Worm (Caenorhabditis elegans) whole organism, young adult: Measurements from ENCODE around the gene dlc-1.

Experiments
- B0035.1 ChIP-seq: sonication (generic microtip); optimal IDR thresholded peaks from 2 replicates; lab custom pipeline; 2016; ENCODE audit warnings: missing genetic modification characterization, mild to moderate bottlenecking, missing compliant biosample characterization, missing genotype, missing genetic modification reagents
- B0336.3 ChIP-seq: fragments of 200-800 bp; sonication (Bioruptor generic); IDR thresholded peaks from 2 replicates; pipeline ENCODE4 v1.3.6; 2022; ENCODE audit warnings: missing genetic modification characterization, missing compliant biosample characterization
- C06A6.2 ChIP-seq: fragments of 200-800 bp; sonication (Bioruptor generic); conservative IDR thresholded peaks from 2 replicates; pipeline ENCODE4 v1.3.6; 2022; ENCODE audit warnings: missing genetic modification characterization, missing compliant biosample characterization
- D2030.7 ChIP-seq: fragments of 200-800 bp; sonication (Bioruptor generic); IDR thresholded peaks from 2 replicates; pipeline ENCODE4 v1.3.6; 2022; ENCODE audit warnings: missing genetic modification reagents, missing genetic modification characterization, missing compliant biosample characterization
- F23B12.7 ChIP-seq: sonication (generic microtip); optimal IDR thresholded peaks from 2 replicates; lab custom pipeline; 2017; ENCODE audit warnings: missing genetic modification characterization, mild to moderate bottlenecking, missing compliant biosample characterization, antibody characterized with exemption, moderate library complexity; ENCODE audit not compliant: insufficient read depth
- F33H1.4 ChIP-seq: fragments of 200-800 bp; sonication (Bioruptor generic); IDR thresholded peaks from 2 replicates; pipeline ENCODE4 v1.3.6; 2022; ENCODE audit warnings: missing genetic modification reagents, missing genetic modification characterization, missing compliant biosample characterization
- F57A8.1 ChIP-seq: fragments of 200-800 bp; sonication (Bioruptor generic); optimal IDR thresholded peaks from 2 replicates; lab custom pipeline; 2018; ENCODE audit warnings: mild to moderate bottlenecking, missing genetic modification characterization, moderate library complexity, missing compliant biosample characterization
- Y53F4B.3 ChIP-seq: fragments of 200-800 bp; sonication (Bioruptor generic); IDR thresholded peaks from 2 replicates; pipeline ENCODE4 v1.3.6; 2022; ENCODE audit warnings: missing genetic modification reagents, missing genetic modification characterization, missing compliant biosample characterization
- Y53G8AR.9 ChIP-seq: fragments of 200-800 bp; sonication (Bioruptor generic); conservative IDR thresholded peaks from 2 replicates; pipeline ENCODE4 v1.3.6; 2022; ENCODE audit warnings: missing genetic modification reagents, missing genetic modification characterization, missing compliant biosample characterization
- Y56A3A.18 ChIP-seq: fragments of 200-800 bp; sonication (Bioruptor generic); IDR thresholded peaks from 2 replicates; pipeline ENCODE4 v1.3.6; 2022; ENCODE audit warnings: missing genetic modification reagents, missing genetic modification characterization, missing compliant biosample characterization
- Y67H2A.10 ChIP-seq: fragments of 200-800 bp; sonication (Bioruptor generic); conservative IDR thresholded peaks from 2 replicates; pipeline ENCODE4 v1.3.6; 2022; ENCODE audit warnings: missing genetic modification reagents, missing genetic modification characterization, missing compliant biosample characterization
- Y79H2A.3 ChIP-seq: fragments of 200-800 bp; sonication (Bioruptor generic); conservative IDR thresholded peaks from 2 replicates; pipeline ENCODE4 v1.3.6; 2022; ENCODE audit warnings: missing genetic modification reagents, missing genetic modification characterization, missing compliant biosample characterization
- Y95B8A.8 ChIP-seq: fragments of 200-800 bp; sonication (Bioruptor generic); IDR thresholded peaks from 2 replicates; pipeline ENCODE4 v1.3.6; 2022; ENCODE audit warnings: missing genetic modification reagents, missing genetic modification characterization, missing compliant biosample characterization
- ZK185.1 ChIP-seq: sonication (generic microtip); optimal IDR thresholded peaks from 2 replicates; lab custom pipeline; 2016; ENCODE audit warnings: mild to moderate bottlenecking, missing genetic modification characterization, missing compliant biosample characterization; ENCODE audit not compliant: poor library complexity, severe bottlenecking
- ama-1 ChIP-seq, 3 experiments: fragments of 150-350 bp in 1 of 3; sonication (generic microtip) in 2 of 3; optimal IDR thresholded peaks; 2 replicates each; lab custom pipeline; 2014 to 2018; ENCODE audit warnings: missing biosample characterization in 2 of 3, missing genetic modification characterization in 2 of 3, missing genetic modification reagents in 2 of 3
- aptf-3 ChIP-seq: fragments of 200-800 bp; sonication (Bioruptor generic); IDR thresholded peaks from 2 replicates; pipeline ENCODE4 v1.3.6; 2022; ENCODE audit warnings: missing genetic modification characterization, missing compliant biosample characterization
- athp-1 ChIP-seq: sonication (generic microtip); optimal IDR thresholded peaks from 2 replicates; lab custom pipeline; 2017; ENCODE audit warnings: mild to moderate bottlenecking, missing genetic modification characterization, missing compliant biosample characterization
- attf-6 ChIP-seq: fragments of 200-800 bp; sonication (Bioruptor generic); IDR thresholded peaks from 2 replicates; pipeline ENCODE4 v1.3.6; 2022; ENCODE audit warnings: missing genetic modification reagents, missing genetic modification characterization, missing compliant biosample characterization
- ceh-40 ChIP-seq: fragments of 200-800 bp; sonication (Bioruptor generic); IDR thresholded peaks from 2 replicates; pipeline ENCODE4 v1.3.6; 2022; ENCODE audit warnings: missing genetic modification characterization, missing compliant biosample characterization
- die-1 ChIP-seq: sonication (generic microtip); optimal IDR thresholded peaks from 2 replicates; lab custom pipeline; 2016; ENCODE audit warnings: missing genotype, mild to moderate bottlenecking, missing genetic modification characterization, missing compliant biosample characterization
- dpl-1 ChIP-seq: fragments of 150-350 bp; optimal IDR thresholded peaks from 2 replicates; lab custom pipeline; 2014; ENCODE audit warnings: missing biosample characterization, missing genetic modification reagents, missing genetic modification characterization
- efl-1 ChIP-seq: fragments of 150-350 bp; optimal IDR thresholded peaks from 2 replicates; lab custom pipeline; 2014; ENCODE audit warnings: missing biosample characterization, missing genetic modification reagents, missing genetic modification characterization
- egl-18 ChIP-seq: fragments of 200-800 bp; sonication (Bioruptor generic); IDR thresholded peaks from 2 replicates; pipeline ENCODE4 v1.3.6; 2022; ENCODE audit warnings: missing genetic modification reagents, missing genetic modification characterization, missing compliant biosample characterization
- hrde-1 ChIP-seq: sonication (generic microtip); optimal IDR thresholded peaks from 2 replicates; lab custom pipeline; 2016; ENCODE audit warnings: missing genetic modification characterization, mild to moderate bottlenecking, missing compliant biosample characterization, moderate library complexity, missing genotype, missing genetic modification reagents, borderline replicate concordance
- let-526 ChIP-seq: fragments of 200-800 bp; sonication (Bioruptor generic); IDR thresholded peaks from 2 replicates; pipeline ENCODE4 v1.3.6; 2022; ENCODE audit warnings: missing genetic modification reagents, missing genetic modification characterization, missing compliant biosample characterization
- let-607 ChIP-seq, 2 experiments: fragments of 200-800 bp in 1 of 2; sonication (Bioruptor generic) in 1 of 2; sonication (generic microtip) in 1 of 2; optimal IDR thresholded peaks; 2 replicates each; lab custom pipeline; 2016 to 2018; ENCODE audit warnings: mild to moderate bottlenecking in 2 of 2, missing compliant biosample characterization in 2 of 2, missing genetic modification characterization in 2 of 2, moderate library complexity in 2 of 2, missing genotype in 1 of 2
- lin-26 ChIP-seq: fragments of 200-800 bp; sonication (Bioruptor generic); IDR thresholded peaks from 2 replicates; pipeline ENCODE4 v1.3.6; 2022; ENCODE audit warnings: missing genetic modification reagents, missing genetic modification characterization, missing compliant biosample characterization
- lin-35 ChIP-seq, 3 experiments: fragments of 150-350 bp in 2 of 3; sonication (generic microtip) in 1 of 3; optimal IDR thresholded peaks; 2 replicates each; lab custom pipeline; 2014 to 2018; ENCODE audit warnings: missing biosample characterization in 3 of 3, missing genetic modification characterization in 3 of 3, missing genetic modification reagents in 3 of 3
- lin-40 ChIP-seq: sonication (generic microtip); optimal IDR thresholded peaks from 2 replicates; lab custom pipeline; 2016; ENCODE audit warnings: missing genetic modification characterization, mild to moderate bottlenecking, missing compliant biosample characterization, missing genotype, missing genetic modification reagents
- lin-54 ChIP-seq: fragments of 200-800 bp; sonication (Bioruptor generic); optimal IDR thresholded peaks from 2 replicates; lab custom pipeline; 2018; ENCODE audit warnings: mild to moderate bottlenecking, missing genetic modification characterization, missing compliant biosample characterization
- lir-1 ChIP-seq: fragments of 200-800 bp; sonication (Bioruptor generic); conservative IDR thresholded peaks from 2 replicates; pipeline ENCODE4 v1.3.6; 2022; ENCODE audit warnings: missing genetic modification reagents, missing genetic modification characterization, missing compliant biosample characterization
- mxl-1 ChIP-seq: sonication (generic microtip); optimal IDR thresholded peaks from 2 replicates; lab custom pipeline; 2016; ENCODE audit warnings: missing genetic modification characterization, missing compliant biosample characterization
- nfya-1 ChIP-seq: sonication (generic microtip); optimal IDR thresholded peaks from 2 replicates; lab custom pipeline; 2017; ENCODE audit warnings: antibody characterized with exemption, missing compliant biosample characterization, missing genetic modification characterization, borderline replicate concordance; ENCODE audit not compliant: insufficient read depth
- nfya-2 ChIP-seq: fragments of 200-800 bp; sonication (Bioruptor generic); IDR thresholded peaks from 2 replicates; pipeline ENCODE4 v1.3.6; 2022; ENCODE audit warnings: missing genetic modification reagents, missing genetic modification characterization, missing compliant biosample characterization
- nfyb-1 ChIP-seq: fragments of 200-800 bp; sonication (Bioruptor generic); IDR thresholded peaks from 2 replicates; pipeline ENCODE4 v1.3.6; 2022; ENCODE audit warnings: missing genetic modification reagents, missing genetic modification characterization, missing compliant biosample characterization
- nhr-80 ChIP-seq: sonication (generic microtip); optimal IDR thresholded peaks from 2 replicates; lab custom pipeline; 2016; ENCODE audit warnings: missing genetic modification characterization, missing compliant biosample characterization
- pbrm-1 ChIP-seq: fragments of 200-800 bp; sonication (Bioruptor generic); IDR thresholded peaks from 2 replicates; pipeline ENCODE4 v1.3.6; 2022; ENCODE audit warnings: missing genetic modification reagents, missing genetic modification characterization, missing compliant biosample characterization
- rcor-1 ChIP-seq: fragments of 200-800 bp; sonication (Bioruptor generic); IDR thresholded peaks from 2 replicates; pipeline ENCODE4 v1.3.6; 2022; ENCODE audit warnings: missing genetic modification reagents, missing genetic modification characterization, missing compliant biosample characterization
- rpc-1 ChIP-seq, 2 experiments: fragments of 150-350 bp in 1 of 2; sonication (generic microtip) in 1 of 2; optimal IDR thresholded peaks; 2 replicates each; lab custom pipeline; 2014 to 2018; ENCODE audit warnings: missing biosample characterization in 1 of 2, missing genetic modification characterization in 1 of 2, missing genetic modification reagents in 1 of 2, missing genotype in 1 of 2
- snpc-1.3 ChIP-seq: sonication (generic microtip); optimal IDR thresholded peaks from 2 replicates; lab custom pipeline; 2017; ENCODE audit warnings: missing genetic modification characterization, mild to moderate bottlenecking, missing compliant biosample characterization, antibody characterized with exemption, moderate library complexity, missing genotype, missing genetic modification reagents; ENCODE audit not compliant: insufficient read depth
- snpc-3.4 ChIP-seq: sonication (generic microtip); optimal IDR thresholded peaks from 2 replicates; lab custom pipeline; 2017; ENCODE audit warnings: missing genetic modification characterization, mild to moderate bottlenecking, missing compliant biosample characterization, antibody characterized with exemption, moderate library complexity, missing genotype, missing genetic modification reagents
- snpc-4 ChIP-seq, 5 experiments: fragments of 150-350 bp in 1 of 5; sonication (generic microtip) in 4 of 5; optimal IDR thresholded peaks; 2 replicates each; lab custom pipeline; 2014 to 2018; ENCODE audit warnings: missing genetic modification characterization in 5 of 5, missing biosample characterization in 3 of 5, antibody characterized with exemption in 2 of 5, mild to moderate bottlenecking in 2 of 5, missing compliant biosample characterization in 2 of 5, missing genotype in 2 of 5, moderate library complexity in 2 of 5, missing genetic modification reagents in 1 of 5
- tbp1 ChIP-seq: fragments of 200-800 bp; sonication (Bioruptor generic); optimal IDR thresholded peaks from 2 replicates; lab custom pipeline; 2018; ENCODE audit warnings: mild to moderate bottlenecking, missing genetic modification characterization, missing compliant biosample characterization
- zfh-2 ChIP-seq: fragments of 200-800 bp; sonication (Bioruptor generic); conservative IDR thresholded peaks from 2 replicates; pipeline ENCODE4 v1.3.6; 2022; ENCODE audit warnings: missing genetic modification reagents, missing genetic modification characterization, missing compliant biosample characterization
- zim-3 ChIP-seq: sonication (generic microtip); optimal IDR thresholded peaks from 2 replicates; lab custom pipeline; 2017; ENCODE audit warnings: mild to moderate bottlenecking, missing genetic modification characterization, moderate library complexity, missing compliant biosample characterization
- ztf-26 ChIP-seq: sonication (generic microtip); optimal IDR thresholded peaks from 2 replicates; lab custom pipeline; 2017; ENCODE audit warnings: missing genetic modification characterization, missing compliant biosample characterization
- ztf-6 ChIP-seq: fragments of 200-800 bp; sonication (Bioruptor generic); IDR thresholded peaks from 2 replicates; pipeline ENCODE4 v1.3.6; 2022; ENCODE audit warnings: missing genetic modification reagents, missing genetic modification characterization, missing compliant biosample characterization

The dlc-1 gene

ce11 chrIII:6488916-6489315 lies 25.3 kb upstream of the dlc-1 start (continued):
- TF ChIP-seq pbrm-1 (GFP tag; lab: Robert Waterston, UW) (no peak), Y95B8A.8 (no peak), zfh-2 (GFP tag; lab: Robert Waterston, UW) (no peak), ZK185.1 (tag; lab: Kevin White, UChicago) (no peak), F33H1.4 (GFP tag; lab: Robert Waterston, UW) (peak; percentile 34; the same call in 1 of the 2 replicates), let-526 (GFP tag; lab: Robert Waterston, UW) (no peak), snpc-3.4 (tag; lab: Kevin White, UChicago) (peak; percentile 52), tbp1 (GFP tag; lab: Kevin White, UChicago) (no peak), athp-1 (tag; lab: Kevin White, UChicago) (no peak), mxl-1 (tag; lab: Kevin White, UChicago) (no peak), egl-18 (GFP tag; lab: Robert Waterston, UW) (no peak), snpc-4 (GFP tag; optimal IDR thresholded peaks at IDR 0.05; lab: Kevin White, UChicago) (no peak), snpc-4 (tag; optimal IDR thresholded peaks at IDR 0.05; lab: Kevin White, UChicago) (peak in 1 of 4 experiments; percentile 1), nhr-80 (no peak), C06A6.2 (no peak), Y53G8AR.9 (GFP tag; lab: Robert Waterston, UW) (no peak), aptf-3 (GFP tag; lab: Robert Waterston, UW) (no peak), attf-6 (GFP tag; lab: Robert Waterston, UW) (no peak), Y67H2A.10 (GFP tag; lab: Robert Waterston, UW) (no peak), F57A8.1 (GFP tag; lab: Kevin White, UChicago) (no peak), ama-1 (optimal IDR thresholded peaks at IDR 0.05; lab: Kevin White, UChicago) (no peak), ama-1 (GFP tag; optimal IDR thresholded peaks at IDR 0.05; lab: Kevin White, UChicago) (no peak), lin-54 (GFP tag; lab: Kevin White, UChicago) (peak; percentile 51), rpc-1 (optimal IDR thresholded peaks at IDR 0.05; lab: Kevin White, UChicago) (no peak), rpc-1 (tag; optimal IDR thresholded peaks at IDR 0.05; lab: Kevin White, UChicago) (no peak), Y79H2A.3 (GFP tag; lab: Robert Waterston, UW) (no peak), lir-1 (GFP tag; lab: Robert Waterston, UW) (no peak), hrde-1 (no peak), die-1 (tag; lab: Kevin White, UChicago) (no peak), B0035.1 (tag; lab: Kevin White, UChicago) (no peak), rcor-1 (GFP tag; lab: Robert Waterston, UW) (no peak), D2030.7 (GFP tag; lab: Robert Waterston, UW) (no peak), lin-40 (no peak), ztf-26 (no peak), lin-26 (GFP tag; lab: Robert Waterston, UW) (no peak), let-607 (tag; optimal IDR thresholded peaks at IDR 0.05; lab: Kevin White, UChicago) (no peak), Y56A3A.18 (no peak), dpl-1 (GFP tag; lab: Kevin White, UChicago) (peak; percentile 24), efl-1 (GFP tag; lab: Kevin White, UChicago) (peak; percentile 61), nfyb-1 (GFP tag; lab: Robert Waterston, UW) (peak; percentile 60; the same call in 1 of the 2 replicates), F23B12.7 (peak; percentile 43), Y53F4B.3 (GFP tag; lab: Robert Waterston, UW) (no peak), zim-3 (tag; lab: Kevin White, UChicago) (no peak), lin-35 (GFP tag; optimal IDR thresholded peaks at IDR 0.05; lab: Kevin White, UChicago) (no peak), nfya-1 (tag; lab: Kevin White, UChicago) (no peak), ztf-6 (GFP tag; lab: Robert Waterston, UW) (no peak), B0336.3 (no peak), snpc-1.3 (tag; lab: Kevin White, UChicago) (peak; percentile 73), nfya-2 (GFP tag; lab: Robert Waterston, UW) (no peak), ceh-40 (GFP tag; lab: Robert Waterston, UW) (no peak)
